Worm (Caenorhabditis elegans): Measurements from ENCODE around the gene frm-7.

The frm-7 gene

ce11 chrV:12291587-12291986 lies 10.7 kb upstream of the frm-7 start, which contains the start of the genes srpa-68 and srh-16 (continued):
- TF ChIP-seq nfyb-1 (GFP tag; IDR thresholded peaks at IDR 0.05) = peak; percentile 85
- no peak for TF ChIP-seq hlh-12 (tag; optimal IDR thresholded peaks at IDR 0.05)
- peak; percentile 94 for TF ChIP-seq Y53G8AR.9 (GFP tag; conservative IDR thresholded peaks at IDR 0.05)
- TF ChIP-seq zim-3 (tag; optimal IDR thresholded peaks at IDR 0.05) = no peak
- TF ChIP-seq pha-4 (tag; optimal IDR thresholded peaks at IDR 0.05) = no peak
- peak; percentile 58 for TF ChIP-seq madf-10 (tag; optimal IDR thresholded peaks at IDR 0.05)
- TF ChIP-seq zfh-2 (GFP tag; conservative IDR thresholded peaks at IDR 0.05) = peak; percentile 42; the same call in 1 of the 2 replicates
- TF ChIP-seq hrde-1 (tag; optimal IDR thresholded peaks at IDR 0.05; ENCODE audit: borderline replicate concordance) = no peak
- no peak for TF ChIP-seq ztf-6 (GFP tag; IDR thresholded peaks at IDR 0.05)
- TF ChIP-seq hmg-20 (GFP tag; IDR thresholded peaks at IDR 0.05) = peak; percentile 87
- peak; percentile 67 for TF ChIP-seq tbp1 (GFP tag; optimal IDR thresholded peaks at IDR 0.05)
- TF ChIP-seq let-526 (GFP tag; IDR thresholded peaks at IDR 0.05) = no peak
- TF ChIP-seq F57C9.4 (tag; optimal IDR thresholded peaks at IDR 0.05) = no peak
- TF ChIP-seq lir-1 (GFP tag; conservative IDR thresholded peaks at IDR 0.05) = 0 out of 2 replicates have a peak, but pooled peaks have one; percentile 41
- TF ChIP-seq repo-1 (tag; optimal IDR thresholded peaks at IDR 0.05) = peak; percentile 70
- TF ChIP-seq nhr-27 (tag; optimal IDR thresholded peaks at IDR 0.05) = no peak
- peak; percentile 74 to 97 (median 91) for TF ChIP-seq lin-35 (GFP tag; optimal IDR thresholded peaks at IDR 0.05)
- no peak for TF ChIP-seq bed-1 (GFP tag; IDR thresholded peaks at IDR 0.05)
- TF ChIP-seq egrh-3 (GFP tag; IDR thresholded peaks at IDR 0.05) = 0 out of 2 replicates have a peak, but pooled peaks have one; percentile 31
- no peak for TF ChIP-seq Y67H2A.10 (GFP tag; conservative IDR thresholded peaks at IDR 0.05)
- TF ChIP-seq egl-44 (GFP tag; IDR thresholded peaks at IDR 0.05) = no peak
- TF ChIP-seq somi-1 (GFP tag; optimal IDR thresholded peaks at IDR 0.05) = no peak
- 0 out of 2 replicates have a peak, but pooled peaks have one; percentile 34 for TF ChIP-seq attf-6 (GFP tag; IDR thresholded peaks at IDR 0.05)
- TF ChIP-seq madf-8 (GFP tag; conservative IDR thresholded peaks at IDR 0.05) = no peak; the same call in 1 of the 2 replicates
- peak; percentile 52; the same call in 1 of the 2 replicates for TF ChIP-seq D2030.7 (GFP tag; IDR thresholded peaks at IDR 0.05)
- TF ChIP-seq F10E7.11 (tag; optimal IDR thresholded peaks at IDR 0.05) = no peak
- no peak for TF ChIP-seq lag-1 (GFP tag; IDR thresholded peaks at IDR 0.05)
- TF ChIP-seq snpc-1.3 (tag; optimal IDR thresholded peaks at IDR 0.05; ENCODE audit: insufficient read depth) = peak; percentile 65
- no peak for TF ChIP-seq mel-28 (tag; optimal IDR thresholded peaks at IDR 0.05; ENCODE audit: borderline replicate concordance)
- no peak for TF ChIP-seq ceh-91 (GFP tag; IDR thresholded peaks at IDR 0.05)
- no peak for TF ChIP-seq Y95B8A.8 (GFP tag; IDR thresholded peaks at IDR 0.05)
- no peak for TF ChIP-seq mes-4 (tag; optimal IDR thresholded peaks at IDR 0.05)
- TF ChIP-seq sptf-2 (GFP tag; optimal IDR thresholded peaks at IDR 0.05) = no peak
- no peak for TF ChIP-seq nfya-2 (GFP tag; IDR thresholded peaks at IDR 0.05)
- 0 out of 2 replicates have a peak, but pooled peaks have one; percentile 78 for TF ChIP-seq F39B2.1 (GFP tag; IDR thresholded peaks at IDR 0.05)
- TF ChIP-seq ceh-79 (tag; optimal IDR thresholded peaks at IDR 0.05) = no peak
- TF ChIP-seq hsf-1 (GFP tag; IDR thresholded peaks at IDR 0.05) = no peak
- peak; percentile 36 for TF ChIP-seq atf-7 (tag; optimal IDR thresholded peaks at IDR 0.05)
- TF ChIP-seq ZK185.1 (tag; optimal IDR thresholded peaks at IDR 0.05; ENCODE audit: poor library complexity, severe bottlenecking) = peak; percentile 66
- no peak for TF ChIP-seq fkh-3 (tag; optimal IDR thresholded peaks at IDR 0.05)
- TF ChIP-seq rpc-1 (optimal IDR thresholded peaks at IDR 0.05) = no peak
- no peak for TF ChIP-seq rpc-1 (tag; optimal IDR thresholded peaks at IDR 0.05)
- peak; percentile 23 for TF ChIP-seq die-1 (tag; optimal IDR thresholded peaks at IDR 0.05)
- no peak for TF ChIP-seq nhr-179 (tag; optimal IDR thresholded peaks at IDR 0.05)
- TF ChIP-seq cebp-1 (GFP tag; IDR thresholded peaks at IDR 0.05) = no peak
- TF ChIP-seq cebp-1 (tag; optimal IDR thresholded peaks at IDR 0.05) = peak; percentile 85
- TF ChIP-seq lsl-1 (GFP tag; optimal IDR thresholded peaks at IDR 0.05) = peak; percentile 68
- TF ChIP-seq C06A6.2 (GFP tag; conservative IDR thresholded peaks at IDR 0.05) = peak; percentile 72
- peak; percentile 50 for TF ChIP-seq ceh-27 (GFP tag; optimal IDR thresholded peaks at IDR 0.05)
